Fruit fly (Drosophila melanogaster) whole organism, prepupa: Measurements from ENCODE around the gene GV1.

Source experiments
- Blimp-1 ChIP-seq: fragments of 200-800 bp; sonication (Bioruptor generic); optimal IDR thresholded peaks from 3 replicates; lab custom pipeline; 2017; ENCODE audit warnings: missing biosample characterization, missing genetic modification characterization, mild to moderate bottlenecking, moderate library complexity, missing genetic modification reagents
- CG11762 ChIP-seq: fragments of 200-800 bp; sonication (Bioruptor generic); optimal IDR thresholded peaks from 3 replicates; lab custom pipeline; 2016; ENCODE audit warnings: missing biosample characterization, missing genetic modification characterization; ENCODE audit not compliant: insufficient read depth
- CG16779 ChIP-seq: fragments of 200-800 bp; sonication (Bioruptor generic); optimal IDR thresholded peaks from 3 replicates; lab custom pipeline; 2017; ENCODE audit warnings: missing biosample characterization, mild to moderate bottlenecking, missing genetic modification characterization
- CG3032 ChIP-seq: fragments of 200-800 bp; optimal IDR thresholded peaks from 2 replicates; lab custom pipeline; 2019; ENCODE audit warnings: missing biosample characterization, mild to moderate bottlenecking, missing genetic modification characterization, moderate library complexity
- Lpt ChIP-seq: fragments of 200-800 bp; sonication (Bioruptor generic); optimal IDR thresholded peaks from 3 replicates; lab custom pipeline; 2016; ENCODE audit warnings: missing biosample characterization, missing genetic modification characterization
- OdsH ChIP-seq: fragments of 200-800 bp; sonication (Bioruptor generic); optimal IDR thresholded peaks from 3 replicates; lab custom pipeline; 2016; ENCODE audit warnings: missing biosample characterization, missing genetic modification characterization
- dsx ChIP-seq: fragments of 200-800 bp; optimal IDR thresholded peaks from 3 replicates; lab custom pipeline; 2019; ENCODE audit warnings: missing biosample characterization, mild to moderate bottlenecking, missing genetic modification characterization, moderate library complexity; ENCODE audit not compliant: poor library complexity, severe bottlenecking
- eg ChIP-seq: fragments of 200-800 bp; sonication (Bioruptor generic); IDR thresholded peaks from 3 replicates; pipeline ENCODE4 v1.3.6; 2022; ENCODE audit warnings: missing biosample characterization, missing genetic modification characterization
- fd59A ChIP-seq: fragments of 200-800 bp; sonication (Bioruptor generic); optimal IDR thresholded peaks from 2 replicates; lab custom pipeline; 2017; ENCODE audit warnings: missing biosample characterization, mild to moderate bottlenecking, missing genetic modification characterization, missing genetic modification reagents

DNA sequence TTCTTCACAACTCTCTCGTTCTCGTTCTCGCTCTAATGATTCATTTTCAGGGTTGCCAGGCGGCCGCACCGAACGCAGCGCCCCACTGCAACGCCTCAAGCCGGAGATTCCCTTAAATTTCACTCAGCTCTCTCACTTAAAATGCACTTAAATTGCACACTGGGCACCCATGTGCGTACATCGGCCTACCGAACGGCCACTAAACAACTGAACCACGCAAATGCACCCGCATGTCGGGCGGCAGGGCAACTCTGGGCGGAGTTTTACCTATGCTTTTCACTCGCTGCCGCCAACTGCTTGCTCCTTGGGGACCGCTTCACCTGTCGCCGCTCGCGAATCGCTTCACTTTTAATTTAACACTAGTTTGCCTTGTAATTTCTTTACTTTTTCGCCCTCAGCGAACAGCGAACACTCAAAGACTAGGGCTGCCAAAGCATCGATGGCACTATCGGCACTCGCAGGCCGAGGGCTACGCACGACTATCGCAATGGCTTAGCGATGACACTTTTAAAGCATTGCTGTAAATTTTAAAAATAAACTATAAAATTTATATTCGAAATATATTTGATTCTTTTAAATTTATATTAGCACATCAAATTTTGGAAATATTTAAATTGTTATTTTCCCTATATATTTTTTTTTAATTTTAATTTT, 51.5 kb downstream of the GV1 start, which contains the start of gene Rap1:
- TF ChIP-seq CG16779 (tag; lab: Kevin White, UChicago), result no peak
- no peak for TF ChIP-seq CG11762
- no peak for TF ChIP-seq Lpt (GFP tag; lab: Kevin White, UChicago)
- peak; percentile 43 for TF ChIP-seq OdsH (GFP tag; lab: Kevin White, UChicago)
- TF ChIP-seq CG3032 (tag; lab: Kevin White, UChicago), result peak; percentile 58
- peak; percentile 37 for TF ChIP-seq Blimp-1 (GFP tag; lab: Kevin White, UChicago)
- no peak for TF ChIP-seq dsx (GFP tag; lab: Kevin White, UChicago)
- TF ChIP-seq eg (GFP tag; lab: Robert Waterston, UW), result peak; percentile 56
- no peak for TF ChIP-seq fd59A (GFP tag; lab: Kevin White, UChicago)
